Worm (Caenorhabditis elegans) whole organism, L4 larva: Measurements from ENCODE around the gene srx-117.

Source experiments
- D1046.2 ChIP-seq: fragments of 200-800 bp; sonication (Bioruptor generic); IDR thresholded peaks from 2 replicates; pipeline ENCODE4 v1.3.6; 2022; ENCODE audit warnings: missing genetic modification characterization, missing compliant biosample characterization
- F26F4.8 ChIP-seq: fragments of 200-800 bp; sonication (Bioruptor generic); conservative IDR thresholded peaks from 2 replicates; pipeline ENCODE4 v1.3.6; 2022; ENCODE audit warnings: missing genetic modification characterization, missing compliant biosample characterization
- F37D6.2 ChIP-seq: sonication (generic microtip); optimal IDR thresholded peaks from 2 replicates; lab custom pipeline; 2016; ENCODE audit warnings: mild to moderate bottlenecking, missing genetic modification characterization, missing compliant biosample characterization
- F44E2.7 ChIP-seq: fragments of 200-800 bp; sonication (Bioruptor generic); IDR thresholded peaks from 2 replicates; pipeline ENCODE4 v2.1.2; 2022; ENCODE audit warnings: missing genetic modification characterization, missing compliant biosample characterization
- T20F7.1 ChIP-seq: fragments of 200-800 bp; sonication (Bioruptor generic); optimal IDR thresholded peaks from 2 replicates; lab custom pipeline; 2018; ENCODE audit warnings: mild to moderate bottlenecking, missing genetic modification characterization, missing compliant biosample characterization
- ZK337.2 ChIP-seq: fragments of 200-800 bp; sonication (Bioruptor generic); IDR thresholded peaks from 2 replicates; pipeline ENCODE4 v1.3.6; 2022; ENCODE audit warnings: missing genetic modification reagents, missing genetic modification characterization, missing compliant biosample characterization
- ZK546.5 ChIP-seq, 2 experiments: sonication (generic microtip); optimal IDR thresholded peaks; 2 replicates each; lab custom pipeline; 2017; ENCODE audit warnings: missing biosample characterization in 2 of 2, missing genetic modification characterization in 2 of 2
- aha-1 ChIP-seq: fragments of 150-350 bp; peaks from one replicate; lab custom pipeline; 2014; ENCODE audit warnings: missing biosample characterization, missing genetic modification characterization
- aly-2 ChIP-seq: sonication (generic microtip); optimal IDR thresholded peaks from 2 replicates; lab custom pipeline; 2018; ENCODE audit warnings: missing biosample characterization, missing genetic modification characterization
- ama-1 ChIP-seq: fragments of 150-350 bp; optimal IDR thresholded peaks from 2 replicates; lab custom pipeline; 2014; ENCODE audit warnings: inconsistent platforms, mixed read lengths
- ceh-62 ChIP-seq: sonication (generic microtip); optimal IDR thresholded peaks from 2 replicates; lab custom pipeline; 2017; ENCODE audit warnings: missing biosample characterization, missing genetic modification characterization
- daf-16 ChIP-seq, 3 experiments: sonication (generic microtip); optimal IDR thresholded peaks; 2 replicates each; lab custom pipeline; 2016 to 2017; ENCODE audit warnings: missing genetic modification characterization in 3 of 3, missing genetic modification reagents in 3 of 3, mild to moderate bottlenecking in 2 of 3, missing compliant biosample characterization in 2 of 3, missing biosample characterization in 1 of 3, moderate library complexity in 1 of 3
- dmd-8 ChIP-seq: fragments of 200-800 bp; sonication (Bioruptor generic); IDR thresholded peaks from 2 replicates; pipeline ENCODE4 v1.3.6; 2022; ENCODE audit warnings: missing genetic modification characterization, missing compliant biosample characterization
- fos-1 ChIP-seq: fragments of 150-350 bp; optimal IDR thresholded peaks from 2 replicates; lab custom pipeline; 2014; ENCODE audit warnings: missing biosample characterization, missing genetic modification characterization
- hif-1 ChIP-seq, 2 experiments: sonication (generic microtip); optimal IDR thresholded peaks; 2 replicates each; lab custom pipeline; 2016 to 2017; ENCODE audit warnings: missing compliant biosample characterization in 2 of 2, missing genetic modification characterization in 2 of 2, missing genetic modification reagents in 2 of 2, missing genotype in 2 of 2, mild to moderate bottlenecking in 1 of 2
- hlh-30 ChIP-seq: sonication (generic microtip); optimal IDR thresholded peaks from 2 replicates; lab custom pipeline; 2017; ENCODE audit warnings: antibody characterized with exemption, mild to moderate bottlenecking, missing genetic modification characterization, missing compliant biosample characterization; ENCODE audit not compliant: insufficient read depth
- lim-7 ChIP-seq: fragments of 200-800 bp; sonication (Bioruptor generic); IDR thresholded peaks from 2 replicates; pipeline ENCODE4 v1.3.6; 2022; ENCODE audit warnings: missing genetic modification characterization, missing compliant biosample characterization
- lin-13 ChIP-seq: fragments of 150-350 bp; optimal IDR thresholded peaks from 2 replicates; lab custom pipeline; 2014; ENCODE audit warnings: missing biosample characterization, missing genetic modification reagents, missing genetic modification characterization
- lin-38 ChIP-seq: fragments of 200-800 bp; sonication (Bioruptor generic); IDR thresholded peaks from 2 replicates; pipeline ENCODE4 v1.3.6; 2022; ENCODE audit warnings: missing genetic modification reagents, missing genetic modification characterization, missing compliant biosample characterization
- lir-3 ChIP-seq: sonication (generic microtip); optimal IDR thresholded peaks from 2 replicates; lab custom pipeline; 2016; ENCODE audit warnings: mild to moderate bottlenecking, missing genetic modification characterization, missing compliant biosample characterization
- lsy-2 ChIP-seq, 2 experiments: fragments of 150-350 bp in 1 of 2; sonication (generic microtip) in 1 of 2; optimal IDR thresholded peaks; 2 replicates each; lab custom pipeline; 2014 to 2017; ENCODE audit warnings: missing biosample characterization in 2 of 2, missing genetic modification characterization in 2 of 2
- mdl-1 ChIP-seq, 2 experiments: fragments of 150-350 bp in 1 of 2; sonication (generic microtip) in 1 of 2; optimal IDR thresholded peaks; 2 replicates each; lab custom pipeline; 2014 to 2017; ENCODE audit warnings: missing biosample characterization in 2 of 2, missing genetic modification characterization in 2 of 2
- mdt-29 ChIP-seq: fragments of 200-800 bp; sonication (Bioruptor generic); IDR thresholded peaks from 2 replicates; pipeline ENCODE4 v1.3.6; 2022; ENCODE audit warnings: missing genetic modification reagents, missing genetic modification characterization, missing compliant biosample characterization
- mep-1 ChIP-seq: fragments of 150-350 bp; sonication (generic microtip); optimal IDR thresholded peaks from 3 replicates; lab custom pipeline; 2014; ENCODE audit warnings: missing biosample characterization, missing genetic modification characterization
- mes-2 ChIP-seq: sonication (generic microtip); optimal IDR thresholded peaks from 2 replicates; lab custom pipeline; 2016; ENCODE audit warnings: missing genotype, mild to moderate bottlenecking, missing genetic modification characterization, missing compliant biosample characterization; ENCODE audit not compliant: poor library complexity, severe bottlenecking
- nhr-102 ChIP-seq: sonication (generic microtip); optimal IDR thresholded peaks from 2 replicates; lab custom pipeline; 2016; ENCODE audit warnings: mild to moderate bottlenecking, missing genetic modification characterization, moderate library complexity, missing compliant biosample characterization
- nhr-11 ChIP-seq: fragments of 150-350 bp; optimal IDR thresholded peaks from 2 replicates; lab custom pipeline; 2014; ENCODE audit warnings: missing biosample characterization, missing genetic modification characterization
- nhr-42 ChIP-seq: fragments of 200-800 bp; sonication (Bioruptor generic); IDR thresholded peaks from 2 replicates; pipeline ENCODE4 v1.3.6; 2022; ENCODE audit warnings: missing genetic modification characterization, missing compliant biosample characterization
- nhr-48 ChIP-seq: sonication (generic microtip); optimal IDR thresholded peaks from 2 replicates; lab custom pipeline; 2016; ENCODE audit warnings: mild to moderate bottlenecking, missing genetic modification characterization, missing compliant biosample characterization
- nhr-6 ChIP-seq: fragments of 150-350 bp; optimal IDR thresholded peaks from 2 replicates; lab custom pipeline; 2014; ENCODE audit warnings: missing biosample characterization, missing genetic modification characterization
- rbr-2 ChIP-seq: sonication (generic microtip); optimal IDR thresholded peaks from 2 replicates; lab custom pipeline; 2016; ENCODE audit warnings: missing genotype, missing genetic modification characterization, missing compliant biosample characterization
- sdz-12 ChIP-seq: fragments of 200-800 bp; sonication (Bioruptor generic); optimal IDR thresholded peaks from 2 replicates; lab custom pipeline; 2018; ENCODE audit warnings: mild to moderate bottlenecking, missing genetic modification characterization, missing compliant biosample characterization
- set-16 ChIP-seq: fragments of 200-800 bp; sonication (Bioruptor generic); IDR thresholded peaks from 2 replicates; pipeline ENCODE4 v1.3.6; 2022; ENCODE audit warnings: missing genetic modification reagents, missing genetic modification characterization, missing compliant biosample characterization
- snpc-4 ChIP-seq: fragments of 150-350 bp; optimal IDR thresholded peaks from 2 replicates; lab custom pipeline; 2014; ENCODE audit warnings: missing biosample characterization, missing genetic modification characterization
- spr-1 ChIP-seq: sonication (generic microtip); optimal IDR thresholded peaks from 2 replicates; lab custom pipeline; 2016; ENCODE audit warnings: mild to moderate bottlenecking, missing genetic modification characterization, missing compliant biosample characterization
- spr-3 ChIP-seq: fragments of 200-800 bp; sonication (Bioruptor generic); optimal IDR thresholded peaks from 2 replicates; lab custom pipeline; 2018; ENCODE audit warnings: mild to moderate bottlenecking, missing genetic modification characterization, missing compliant biosample characterization
- tag-97 ChIP-seq: fragments of 200-800 bp; sonication (Bioruptor generic); IDR thresholded peaks from 2 replicates; pipeline ENCODE4 v1.3.6; 2022; ENCODE audit warnings: missing genetic modification characterization, missing compliant biosample characterization
- unc-62 ChIP-seq, 3 experiments: fragments of 150-350 bp in 1 of 3; sonication (generic microtip); optimal IDR thresholded peaks in 2 of 3; peaks in 1 of 3; 1 replicate in 1 of 3; 2 replicates in 2 of 3; lab custom pipeline; 2014 to 2017; ENCODE audit warnings: missing biosample characterization in 3 of 3, missing genetic modification characterization in 3 of 3, missing genetic modification reagents in 3 of 3, missing genotype in 1 of 3
- vab-7 ChIP-seq: fragments of 200-800 bp; sonication (Bioruptor generic); IDR thresholded peaks from 2 replicates; pipeline ENCODE4 v1.3.6; 2022; ENCODE audit warnings: missing genetic modification reagents, missing genetic modification characterization, missing compliant biosample characterization
- zag-1 ChIP-seq: fragments of 150-350 bp; optimal IDR thresholded peaks from 2 replicates; lab custom pipeline; 2014; ENCODE audit warnings: missing biosample characterization, missing genetic modification characterization
- zfp-2 ChIP-seq: sonication (generic microtip); optimal IDR thresholded peaks from 2 replicates; lab custom pipeline; 2016; ENCODE audit warnings: mild to moderate bottlenecking, missing genetic modification characterization, missing compliant biosample characterization
- zfp-3 ChIP-seq: fragments of 200-800 bp; sonication (Bioruptor generic); conservative IDR thresholded peaks from 2 replicates; pipeline ENCODE4 v1.3.6; 2022; ENCODE audit warnings: missing genetic modification reagents, missing genetic modification characterization, missing compliant biosample characterization
- zip-11 ChIP-seq: fragments of 200-800 bp; sonication (Bioruptor generic); IDR thresholded peaks from 2 replicates; pipeline ENCODE4 v1.3.6; 2022; ENCODE audit warnings: missing genetic modification characterization, missing compliant biosample characterization
- ztf-11 ChIP-seq: fragments of 150-350 bp; optimal IDR thresholded peaks from 2 replicates; lab custom pipeline; 2014; ENCODE audit warnings: missing biosample characterization, missing genetic modification characterization
- ztf-7 ChIP-seq: fragments of 150-350 bp; optimal IDR thresholded peaks from 2 replicates; lab custom pipeline; 2014; ENCODE audit warnings: missing biosample characterization, missing genetic modification characterization

srx-117 gene

DNA sequence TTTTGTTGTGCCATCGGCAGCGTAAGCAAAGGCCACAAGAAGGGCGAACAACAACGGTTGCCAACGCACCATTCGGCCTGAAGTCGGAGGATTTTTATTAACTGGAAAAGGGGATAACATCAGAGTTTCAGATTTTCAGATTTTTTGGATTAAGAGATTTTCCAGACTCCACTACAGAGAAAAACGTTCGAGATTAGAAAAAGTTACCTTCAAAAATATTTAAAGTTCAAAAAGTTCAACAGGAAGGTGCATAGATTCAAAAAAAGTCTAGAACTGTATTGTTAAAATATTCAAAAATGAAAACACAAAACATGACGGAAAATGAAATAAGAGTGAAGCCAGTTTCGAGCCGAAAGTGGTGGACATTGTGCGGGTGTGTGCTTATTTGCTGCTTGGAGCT is 31.7 kb downstream of the srx-117 start, which contains the start of gene pqn-13:
pqn-13 (minus strand) TSS at position 101 of the 400 bp plus-strand sequence.
- TF ChIP-seq hlh-30 (tag; lab: Kevin White, UChicago), result no peak
- no peak for TF ChIP-seq zfp-2
- TF ChIP-seq nhr-48 (tag; lab: Kevin White, UChicago), result no peak
- no peak for TF ChIP-seq rbr-2 (tag; lab: Kevin White, UChicago)
- TF ChIP-seq sdz-12 (GFP tag; lab: Kevin White, UChicago), result no peak
- TF ChIP-seq lin-38 (GFP tag; lab: Robert Waterston, UW), result no peak
- TF ChIP-seq lir-3 (tag; lab: Kevin White, UChicago), result no peak

DNA sequence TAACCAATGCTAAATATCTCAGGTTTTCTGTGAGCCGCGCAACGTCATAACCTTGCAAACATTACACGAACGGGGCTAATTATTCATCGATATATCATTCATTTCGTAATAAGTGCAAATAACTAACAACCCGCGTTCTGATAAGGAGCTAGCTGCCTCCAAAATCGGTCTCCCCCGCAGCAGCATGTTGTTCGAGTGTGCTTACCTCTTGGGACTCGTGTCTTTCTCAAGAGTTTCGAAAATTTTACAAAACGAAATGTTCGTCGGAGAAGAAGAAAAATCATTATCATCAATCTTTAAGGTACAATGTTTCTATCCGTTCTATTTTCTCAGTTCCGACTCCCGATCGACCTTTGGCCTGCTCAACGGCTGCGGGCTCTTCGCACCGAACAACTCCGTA is 33.7 kb downstream of the srx-117 start:
- TF ChIP-seq nhr-48 (tag; lab: Kevin White, UChicago), result no peak
- peak; percentile 93 for TF ChIP-seq aha-1

DNA sequence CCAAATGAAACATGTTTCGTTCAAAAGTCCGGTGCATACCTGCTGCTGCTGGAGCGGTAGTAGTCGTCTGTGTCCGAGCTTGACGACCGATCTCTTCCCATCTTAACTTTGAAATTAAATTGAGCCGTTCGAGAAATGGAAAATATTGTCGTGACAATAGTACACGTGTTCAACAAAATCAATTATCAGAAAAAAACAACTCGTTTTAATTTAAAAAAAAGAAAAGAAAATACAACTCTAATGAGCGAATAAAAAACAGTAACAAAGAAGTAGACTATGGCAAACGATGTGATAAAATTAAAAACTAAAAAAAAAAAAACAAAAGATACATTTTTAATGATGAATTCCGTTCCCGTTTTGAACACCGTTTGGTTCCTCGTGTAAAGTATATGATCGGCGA is 38.3 kb downstream of the srx-117 start, which contains the start of gene prp-39:
prp-39 (minus strand) TSS at position 101 of the 400 bp plus-strand sequence.
- TF ChIP-seq nhr-42, result no peak
- no peak for TF ChIP-seq daf-16 (GFP tag; optimal IDR thresholded peaks at IDR 0.05; lab: Kevin White, UChicago)
- peak; percentile 1 for TF ChIP-seq daf-16 (tag; optimal IDR thresholded peaks at IDR 0.05; lab: Kevin White, UChicago)
- TF ChIP-seq zag-1 (tag; lab: Kevin White, UChicago), result no peak
- TF ChIP-seq aly-2 (tag; lab: Kevin White, UChicago), result no peak
- TF ChIP-seq ztf-7 (tag; lab: Kevin White, UChicago), result no peak
- no peak for TF ChIP-seq tag-97 (GFP tag; lab: Robert Waterston, UW)
- TF ChIP-seq hif-1 (tag; optimal IDR thresholded peaks at IDR 0.05; lab: Kevin White, UChicago), result no peak
- no peak for TF ChIP-seq ZK337.2
- no peak for TF ChIP-seq fos-1 (tag; lab: Kevin White, UChicago)
- no peak for TF ChIP-seq unc-62 (GFP tag; optimal IDR thresholded peaks at IDR 0.05 in 1 of 2; lab: Kevin White, UChicago)
- TF ChIP-seq unc-62 (tag; optimal IDR thresholded peaks at IDR 0.05; lab: Kevin White, UChicago), result no peak
- TF ChIP-seq zfp-3 (GFP tag; lab: Robert Waterston, UW), result no peak
- TF ChIP-seq ama-1 (lab: Kevin White, UChicago), result peak; percentile 45

DNA sequence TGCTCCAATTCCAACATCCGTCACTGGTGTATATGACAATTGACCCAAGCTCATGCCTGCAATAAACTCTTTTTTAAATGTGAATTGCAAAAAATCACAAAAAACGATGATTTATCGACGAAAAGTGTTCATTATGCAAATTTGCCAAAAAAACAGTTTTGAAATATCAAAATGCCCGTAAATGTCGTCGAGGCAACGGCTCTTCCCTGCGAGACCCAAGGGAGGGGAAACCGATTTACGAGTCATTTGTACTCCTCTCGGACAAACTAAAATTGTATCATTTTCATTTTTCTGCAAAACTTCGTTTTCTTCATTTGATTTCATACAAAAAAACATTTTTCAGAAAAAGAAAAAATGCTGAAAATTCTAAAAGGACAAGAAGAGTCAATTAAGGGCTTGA is 40.3 kb downstream of the srx-117 start, which contains the start of the genes hmgs-1 and F25B4.4:
hmgs-1 (minus strand) TSS at position 56 of the 400 bp plus-strand sequence.
F25B4.4 (plus strand) TSS at position 340 of the 400 bp plus-strand sequence.
- TF ChIP-seq hlh-30 (tag; lab: Kevin White, UChicago) (peak; percentile 85), T20F7.1 (GFP tag; lab: Kevin White, UChicago) (peak; percentile 85), F37D6.2 (tag; lab: Kevin White, UChicago) (peak; percentile 65), nhr-11 (tag; lab: Kevin White, UChicago) (peak; percentile 95), nhr-6 (tag; lab: Kevin White, UChicago) (peak; percentile 91), spr-1 (tag; lab: Kevin White, UChicago) (peak; percentile 48), tag-97 (GFP tag; lab: Robert Waterston, UW) (no peak), lim-7 (GFP tag; lab: Robert Waterston, UW) (no peak), zip-11 (no peak), aly-2 (tag; lab: Kevin White, UChicago) (no peak), vab-7 (GFP tag; lab: Robert Waterston, UW) (0 out of 2 replicates have a peak, but pooled peaks have one; percentile 41), nhr-102 (tag; lab: Kevin White, UChicago) (peak; percentile 67), ceh-62 (tag; lab: Kevin White, UChicago) (no peak), mdl-1 (tag; optimal IDR thresholded peaks at IDR 0.05; lab: Kevin White, UChicago) (peak in 1 of 2 experiments; percentile 72), ztf-7 (tag; lab: Kevin White, UChicago) (no peak), ZK546.5 (tag; optimal IDR thresholded peaks at IDR 0.05; lab: Kevin White, UChicago) (peak in 1 of 2 experiments; percentile 21), mdt-29 (GFP tag; lab: Robert Waterston, UW) (no peak), sdz-12 (GFP tag; lab: Kevin White, UChicago) (no peak), snpc-4 (tag; lab: Kevin White, UChicago) (no peak), F44E2.7 (no peak), F26F4.8 (no peak), D1046.2 (GFP tag; lab: Robert Waterston, UW) (no peak), mep-1 (peak; percentile 95), mes-2 (tag; lab: Kevin White, UChicago) (peak; percentile 96), spr-3 (GFP tag; lab: Kevin White, UChicago) (peak; percentile 61), lsy-2 (tag; optimal IDR thresholded peaks at IDR 0.05; lab: Kevin White, UChicago) (peak; percentile 81 to 95), dmd-8 (no peak), set-16 (GFP tag; lab: Robert Waterston, UW) (no peak), ztf-11 (tag; lab: Kevin White, UChicago) (no peak), lin-13 (peak; percentile 91)
